Worm (Caenorhabditis elegans) whole organism, mixed stage, embryonic: Measurements from ENCODE around the gene zip-6.
"Not testable (repeated sequence)": the region's sequence is repeated elsewhere in the genome, so short reads cannot be mapped to it uniquely, and the experiment has no call there.

Experiments used
- ceh-43 ChIP-seq: fragments of 200-800 bp; sonication (Bioruptor generic); optimal IDR thresholded peaks from 2 replicates; lab custom pipeline; 2018; ENCODE audit warnings: mild to moderate bottlenecking, missing genetic modification characterization, moderate library complexity, missing compliant biosample characterization
- ceh-83 ChIP-seq: fragments of 200-800 bp; sonication (Bioruptor generic); optimal IDR thresholded peaks from 2 replicates; lab custom pipeline; 2018; ENCODE audit warnings: mild to moderate bottlenecking, missing genetic modification characterization, missing compliant biosample characterization
- ces-1 ChIP-seq: fragments of 150-350 bp; optimal IDR thresholded peaks from 2 replicates; lab custom pipeline; 2014; ENCODE audit warnings: missing biosample characterization, missing genetic modification reagents, missing genetic modification characterization
- cnd-1 ChIP-seq: fragments of 200-800 bp; sonication (Bioruptor generic); optimal IDR thresholded peaks from 2 replicates; lab custom pipeline; 2018; ENCODE audit warnings: mild to moderate bottlenecking, missing genetic modification characterization, missing compliant biosample characterization
- elt-3 ChIP-seq: fragments of 150-350 bp; optimal IDR thresholded peaks from 2 replicates; lab custom pipeline; 2014; ENCODE audit warnings: missing biosample characterization, missing genetic modification characterization
- flh-1 ChIP-seq: fragments of 200-800 bp; sonication (Bioruptor generic); optimal IDR thresholded peaks from 2 replicates; lab custom pipeline; 2018; ENCODE audit warnings: mild to moderate bottlenecking, missing genetic modification characterization, moderate library complexity, missing compliant biosample characterization
- lin-13 ChIP-seq: fragments of 150-350 bp; optimal IDR thresholded peaks from 2 replicates; lab custom pipeline; 2014; ENCODE audit warnings: missing biosample characterization, missing genetic modification characterization
- lsy-2 ChIP-seq: fragments of 150-350 bp; optimal IDR thresholded peaks from 2 replicates; lab custom pipeline; 2014; ENCODE audit warnings: missing biosample characterization, missing genetic modification characterization
- mep-1 ChIP-seq: fragments of 150-350 bp; optimal IDR thresholded peaks from 2 replicates; lab custom pipeline; 2017; ENCODE audit warnings: missing biosample characterization, missing genetic modification reagents, missing genetic modification characterization, inconsistent platforms
- nhr-28 ChIP-seq: fragments of 150-350 bp; optimal IDR thresholded peaks from 2 replicates; lab custom pipeline; 2014; ENCODE audit warnings: missing biosample characterization, missing genetic modification characterization
- nhr-76 ChIP-seq: sonication (generic microtip); optimal IDR thresholded peaks from 2 replicates; lab custom pipeline; 2017; ENCODE audit warnings: missing biosample characterization, missing genetic modification characterization
- snpc-4 ChIP-seq: fragments of 150-350 bp; optimal IDR thresholded peaks from 2 replicates; lab custom pipeline; 2014; ENCODE audit warnings: missing biosample characterization, missing genetic modification characterization
- unc-39 ChIP-seq: fragments of 150-350 bp; optimal IDR thresholded peaks from 2 replicates; lab custom pipeline; 2014; ENCODE audit warnings: missing biosample characterization, missing genetic modification characterization

- not testable (repeated sequence) for TF ChIP-seq unc-39 (tag; lab: Kevin White, UChicago); lin-13; snpc-4 (tag; lab: Kevin White, UChicago); ceh-43 (GFP tag; lab: Kevin White, UChicago); lsy-2 (tag; lab: Kevin White, UChicago); nhr-76 (tag; lab: Kevin White, UChicago); nhr-28; ceh-83; elt-3 (tag; lab: Kevin White, UChicago); cnd-1 (tag; lab: Kevin White, UChicago); flh-1; mep-1; ces-1 (GFP tag; lab: Kevin White, UChicago)
These were observed 35.8 kb upstream of the zip-6 start, which contains the start of gene C05C12.1 for ce11 chrIV:11253689-11254088.
